Worm (Caenorhabditis elegans): ENCODE measurements around the gene tni-3.

ce11 chrV:16794079-16794478 is 40.8 kb downstream of the tni-3 start:
- no peak for TF ChIP-seq nhr-6 (tag; optimal IDR thresholded peaks at IDR 0.05)
- TF ChIP-seq unc-39 (tag; optimal IDR thresholded peaks at IDR 0.05) = no peak
- no peak for TF ChIP-seq skn-1 (tag; optimal IDR thresholded peaks at IDR 0.05)
- no peak for TF ChIP-seq nhr-237 (tag; optimal IDR thresholded peaks at IDR 0.05)
- TF ChIP-seq blmp-1 (tag; optimal IDR thresholded peaks at IDR 0.05; ENCODE audit: insufficient read depth) = no peak
- TF ChIP-seq mdl-1 (tag; optimal IDR thresholded peaks at IDR 0.05) = no peak
- TF ChIP-seq R02D3.7 (tag; optimal IDR thresholded peaks at IDR 0.05) = no peak
- no peak for TF ChIP-seq ztf-1 (GFP tag; conservative IDR thresholded peaks at IDR 0.05)
- TF ChIP-seq snpc-4 (tag; optimal IDR thresholded peaks at IDR 0.05) = no peak
- no peak for TF ChIP-seq F13H6.1 (tag; optimal IDR thresholded peaks at IDR 0.05)
- no peak for TF ChIP-seq elt-3 (tag; optimal IDR thresholded peaks at IDR 0.05)

All from whole organism, L2 larva.